Worm (Caenorhabditis elegans): ENCODE measurements around the gene nep-20.

DNA sequence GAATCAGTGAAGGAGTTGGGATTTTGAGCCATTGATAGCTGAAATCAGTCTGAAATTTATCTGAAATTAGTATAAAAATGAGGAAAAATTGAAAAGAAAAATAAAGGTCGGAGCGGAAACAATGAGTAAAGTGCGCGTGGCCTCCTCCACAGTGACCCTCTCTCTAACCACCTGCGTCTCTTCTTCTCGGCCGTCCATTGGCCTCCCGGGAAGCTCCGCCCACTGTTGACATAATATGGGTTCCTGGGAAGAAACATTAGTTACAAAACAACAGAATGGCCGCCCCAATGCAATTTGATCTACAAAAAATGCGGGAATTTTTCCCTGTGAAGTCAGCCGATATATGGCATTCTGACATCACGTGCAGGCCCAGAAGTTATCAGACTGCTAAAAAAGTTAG, 25.3 kb downstream of the nep-20 start, which contains the start of gene Y49F6C.8:
- TF ChIP-seq nhr-25 (tag; optimal IDR thresholded peaks at IDR 0.05) (no peak), elt-1 (tag; optimal IDR thresholded peaks at IDR 0.05) (no peak), fkh-10 (GFP tag; optimal IDR thresholded peaks at IDR 0.05) (no peak), elt-3 (tag; optimal IDR thresholded peaks at IDR 0.05) (no peak)
